Worm (Caenorhabditis elegans) whole organism, L1 larva: ENCODE data around the gene F58G1.2.

Experiments used
- ces-1 ChIP-seq: fragments of 150-350 bp; optimal IDR thresholded peaks from 2 replicates; lab custom pipeline; 2014; ENCODE audit warnings: missing biosample characterization, missing genetic modification reagents, missing genetic modification characterization
- dpl-1 ChIP-seq, 3 experiments: fragments of 150-350 bp in 2 of 3; sonication (generic microtip) in 1 of 3; optimal IDR thresholded peaks; 2 replicates each; lab custom pipeline; 2014 to 2017; ENCODE audit warnings: missing biosample characterization in 3 of 3, missing genetic modification characterization in 3 of 3, missing genetic modification reagents in 3 of 3
- mdl-1 ChIP-seq, 2 experiments: fragments of 150-350 bp; optimal IDR thresholded peaks; 2 replicates each; lab custom pipeline; 2014 to 2017; ENCODE audit warnings: missing biosample characterization in 2 of 2, missing genetic modification characterization in 2 of 2, inconsistent platforms in 1 of 2
- mep-1 ChIP-seq: fragments of 150-350 bp; optimal IDR thresholded peaks from 2 replicates; lab custom pipeline; 2014; ENCODE audit warnings: missing biosample characterization, missing genetic modification characterization
- nhr-90 ChIP-seq: sonication (generic microtip); optimal IDR thresholded peaks from 2 replicates; lab custom pipeline; 2016; ENCODE audit warnings: mild to moderate bottlenecking, missing genetic modification characterization, missing compliant biosample characterization; ENCODE audit not compliant: poor library complexity
- pax-3 ChIP-seq: fragments of 200-800 bp; sonication (Bioruptor generic); optimal IDR thresholded peaks from 2 replicates; lab custom pipeline; 2018; ENCODE audit warnings: mild to moderate bottlenecking, missing genetic modification characterization, moderate library complexity, missing compliant biosample characterization
- sox-4 ChIP-seq: sonication (generic microtip); optimal IDR thresholded peaks from 2 replicates; lab custom pipeline; 2016; ENCODE audit warnings: missing genetic modification characterization, missing compliant biosample characterization
- sptf-1 ChIP-seq: fragments of 150-350 bp; optimal IDR thresholded peaks from 2 replicates; lab custom pipeline; 2014; ENCODE audit warnings: missing biosample characterization, missing genetic modification characterization
- unc-62 ChIP-seq: fragments of 150-350 bp; optimal IDR thresholded peaks from 2 replicates; lab custom pipeline; 2014; ENCODE audit warnings: missing biosample characterization, missing genetic modification reagents, missing genetic modification characterization
- zag-1 ChIP-seq: fragments of 150-350 bp; optimal IDR thresholded peaks from 2 replicates; lab custom pipeline; 2014; ENCODE audit warnings: missing biosample characterization, missing genetic modification characterization
- zip-4 ChIP-seq: fragments of 200-800 bp; sonication (Bioruptor generic); optimal IDR thresholded peaks from 2 replicates; lab custom pipeline; 2018; ENCODE audit warnings: mild to moderate bottlenecking, missing genetic modification characterization, moderate library complexity, missing compliant biosample characterization

DNA sequence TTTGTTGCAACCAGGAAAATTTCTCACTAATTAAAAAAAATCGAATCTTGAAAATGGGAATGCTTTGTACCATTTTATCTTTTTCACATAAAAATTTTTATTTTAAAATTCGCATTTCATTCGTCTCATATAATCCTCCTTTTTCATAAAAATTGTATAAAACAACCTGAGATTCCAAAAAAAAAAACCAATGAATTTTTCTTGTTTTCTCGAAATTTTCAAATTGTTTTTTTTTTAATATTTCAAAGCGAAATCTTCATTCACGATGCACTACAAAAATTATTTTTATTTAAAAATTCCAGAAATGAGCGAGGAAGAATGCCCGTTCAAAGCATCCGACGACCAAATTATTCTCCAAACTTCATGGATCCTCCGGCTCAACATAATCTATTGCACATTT, 33.8 kb downstream of the F58G1.2 start, which contains the start of gene sra-14:
- no peak for TF ChIP-seq unc-62 (GFP tag; lab: Kevin White, UChicago)
- TF ChIP-seq zag-1: no peak
- TF ChIP-seq mep-1: no peak
- no peak for TF ChIP-seq dpl-1 (GFP tag; optimal IDR thresholded peaks at IDR 0.05; lab: Kevin White, UChicago)
- TF ChIP-seq ces-1 (GFP tag; lab: Kevin White, UChicago): no peak
- TF ChIP-seq zip-4: no peak
- TF ChIP-seq mdl-1 (tag; optimal IDR thresholded peaks at IDR 0.05; lab: Kevin White, UChicago): no peak
- no peak for TF ChIP-seq nhr-90 (tag; lab: Kevin White, UChicago)
- TF ChIP-seq sptf-1 (tag; lab: Kevin White, UChicago): no peak
- TF ChIP-seq sox-4 (tag; lab: Kevin White, UChicago): no peak
- TF ChIP-seq pax-3 (tag; lab: Kevin White, UChicago): no peak
